Fruit fly (Drosophila melanogaster): Measurements from ENCODE around the gene Capa.

DNA sequence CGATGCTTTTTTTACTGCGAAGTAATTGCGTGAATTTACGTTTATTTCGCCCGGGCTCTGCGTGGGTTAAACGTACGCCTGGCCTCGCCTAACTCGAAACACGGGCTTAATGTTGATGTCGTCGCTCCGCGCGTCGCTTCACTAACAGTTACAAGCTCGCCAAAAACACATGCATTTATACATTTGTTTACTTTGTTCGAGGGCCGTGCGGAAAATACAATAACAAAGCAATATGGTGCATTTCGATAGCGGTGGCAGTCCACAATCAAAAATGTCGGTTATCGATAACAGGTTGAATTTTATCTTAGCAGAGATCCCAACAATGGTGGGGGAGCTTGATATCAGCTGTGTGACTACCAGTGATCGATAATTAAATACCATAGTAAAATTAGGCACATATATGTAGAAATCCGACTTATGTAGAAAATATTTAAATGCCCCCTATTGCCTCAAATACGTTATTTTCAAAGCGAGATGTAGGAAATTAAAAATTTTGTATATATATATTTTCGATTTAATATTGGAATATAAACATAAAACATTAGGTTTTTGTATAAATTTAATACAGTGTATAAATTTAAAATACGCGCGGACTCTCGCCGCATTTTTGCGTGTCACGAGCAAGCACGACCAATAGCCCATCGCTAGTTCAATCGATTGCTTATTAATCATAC lies 45.3 kb downstream of the Capa start, which contains the start of gene Zip99C:
- TF ChIP-seq Mnt (GFP tag; optimal IDR thresholded peaks at IDR 0.05) (peak; percentile 90), CG11617 (GFP tag; optimal IDR thresholded peaks at IDR 0.05) (peak; percentile 36), pad (GFP tag; optimal IDR thresholded peaks at IDR 0.05) (peak; percentile 32), Crg-1 (GFP tag; optimal IDR thresholded peaks at IDR 0.05) (peak; percentile 1), CG12768 (GFP tag; optimal IDR thresholded peaks at IDR 0.05) (no peak), Hr96 (GFP tag; optimal IDR thresholded peaks at IDR 0.05) (no peak), bab1 (GFP tag; optimal IDR thresholded peaks at IDR 0.05) (peak; percentile 28), cic (GFP tag; optimal IDR thresholded peaks at IDR 0.05) (peak; percentile 42), kay (GFP tag; ENCODE audit: borderline replicate concordance) (peak; percentile 100), CG1620 (GFP tag; optimal IDR thresholded peaks at IDR 0.05) (peak; percentile 57), Clk (GFP tag; optimal IDR thresholded peaks at IDR 0.05) (no peak), ovo (GFP tag; optimal IDR thresholded peaks at IDR 0.05) (peak; percentile 20), CG7101 (tag; optimal IDR thresholded peaks at IDR 0.05) (peak; percentile 21), cnc (optimal IDR thresholded peaks at IDR 0.05) (no peak)

Measured in whole organism, adult.